Fruit fly (Drosophila melanogaster) ovary, adult (tissue): Measurements from ENCODE around the gene CG7634.
A peak's percentile ranks its signal among the peaks of the same experiment; 100 is the strongest.

Source experiments
- CG17801 ChIP-seq: fragments of 200-800 bp; optimal IDR thresholded peaks from 2 replicates; lab custom pipeline; 2019; ENCODE audit warnings: missing biosample characterization, mild to moderate bottlenecking, missing genetic modification characterization, moderate library complexity; ENCODE audit not compliant: partially characterized antibody

Gene CG7634

DNA sequence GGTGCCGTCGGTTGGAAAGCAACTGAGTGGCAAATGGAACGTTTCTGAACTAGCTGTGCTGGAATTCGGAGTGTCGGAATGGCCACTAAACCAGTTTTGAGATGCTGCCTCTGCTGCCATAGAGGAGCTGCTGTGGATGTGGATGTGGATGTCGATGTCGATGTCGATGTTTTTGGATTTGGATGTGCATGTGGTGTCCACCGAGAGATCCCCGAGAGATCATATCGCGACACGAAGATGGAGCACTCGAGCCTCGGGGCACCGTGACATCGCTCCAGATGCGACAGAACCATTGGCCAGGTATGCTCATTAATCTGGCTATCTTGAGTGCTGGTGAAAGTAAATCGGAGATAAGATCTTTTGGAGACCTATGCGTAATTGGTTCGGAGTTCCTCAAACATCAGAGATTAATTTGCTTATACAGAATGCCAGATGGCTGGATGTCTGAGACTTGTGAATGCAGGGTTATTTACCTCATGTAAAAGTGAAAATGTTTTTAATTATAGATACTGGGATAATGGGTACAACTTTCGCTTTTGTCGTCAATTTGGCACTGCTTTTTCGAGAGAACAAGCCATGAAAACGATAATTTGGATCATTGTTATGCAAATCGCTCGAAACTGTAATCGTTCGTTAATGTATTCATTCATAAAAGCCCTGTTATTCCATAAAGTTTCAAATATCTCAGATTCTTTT is 6.9 kb upstream of the CG7634 start, which contains the start of gene CG7173:
Gene CG7173 (minus strand): TSS at position 51 of the 696 bp plus-strand sequence.
- no peak for TF ChIP-seq CG17801 (GFP tag; lab: Kevin White, UChicago)

DNA sequence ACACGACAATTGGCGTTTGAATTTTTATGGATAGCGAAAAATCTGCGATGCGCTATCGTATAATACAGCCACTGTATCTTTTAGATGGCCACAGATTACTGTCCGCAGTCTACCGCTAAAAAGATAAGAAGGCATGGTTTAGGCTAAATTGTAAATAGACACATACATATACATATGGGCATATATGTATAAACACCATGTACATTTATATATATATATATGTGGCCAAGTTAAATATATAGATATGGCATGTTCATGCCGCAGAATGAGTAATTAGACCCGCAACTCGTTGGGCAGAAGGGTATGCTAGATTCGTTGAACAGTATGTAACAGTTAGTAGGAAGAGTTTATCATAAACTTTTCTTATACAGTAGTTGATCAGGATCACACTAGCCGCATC is 3.1 kb upstream of the CG7634 start, which contains the start of gene CapaR:
Gene CapaR (minus strand): TSS at position 101 of the 400 bp plus-strand sequence.
- TF ChIP-seq CG17801 (GFP tag; lab: Kevin White, UChicago) = no peak

DNA sequence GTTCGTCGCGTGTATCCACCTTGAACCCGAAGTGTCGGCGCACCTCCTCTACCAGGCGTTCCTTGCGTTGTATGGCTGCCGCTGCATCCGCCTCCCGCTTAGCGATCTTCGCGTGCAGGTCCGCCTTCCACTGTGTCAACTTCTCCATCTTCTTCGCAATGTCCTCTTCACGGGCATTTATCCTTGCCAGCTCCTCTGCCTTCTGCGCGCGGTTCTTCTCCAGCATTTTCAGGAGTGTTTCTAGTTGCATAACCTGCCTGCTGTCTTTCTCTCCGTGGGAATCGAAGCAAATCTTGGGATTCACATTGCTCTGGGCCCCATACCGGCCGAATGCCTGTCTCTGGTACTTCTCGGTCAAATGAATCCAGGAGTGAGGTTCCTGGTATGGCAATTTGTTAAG is 3.0 kb downstream of the CG7634 start:
- no peak for TF ChIP-seq CG17801 (GFP tag; lab: Kevin White, UChicago)

DNA sequence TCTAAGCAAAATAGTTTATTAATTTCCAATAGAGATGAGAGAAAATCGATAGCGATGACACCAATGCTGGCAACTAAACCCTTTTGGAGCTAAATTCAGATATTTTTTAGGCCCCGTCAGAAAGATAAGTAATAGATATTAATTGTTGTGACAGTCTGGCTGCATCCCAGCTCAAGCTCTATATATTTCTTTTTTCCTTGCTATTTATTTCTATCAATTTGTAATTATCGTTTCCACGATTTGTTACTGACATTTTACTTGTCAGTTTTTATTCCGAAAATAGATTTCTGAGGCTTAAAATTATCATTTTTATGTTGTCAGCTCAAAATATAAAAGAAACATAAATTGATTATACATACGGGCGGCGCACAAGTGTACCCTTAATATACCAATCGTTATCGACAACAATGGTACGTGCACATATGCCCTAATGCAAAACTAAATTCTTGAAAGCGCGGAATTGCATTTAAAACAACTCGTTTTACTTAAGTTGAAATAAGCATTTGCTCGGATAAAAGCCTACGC is 3.7 kb downstream of the CG7634 start, which contains the start of the genes CRIF and SMC5:
Gene CRIF (minus strand): TSS at position 51 of the 525 bp plus-strand sequence.
Gene SMC5 (plus strand): TSS at position 329 of the 525 bp plus-strand sequence.
- TF ChIP-seq CG17801 (GFP tag; lab: Kevin White, UChicago) = peak; percentile 41

DNA sequence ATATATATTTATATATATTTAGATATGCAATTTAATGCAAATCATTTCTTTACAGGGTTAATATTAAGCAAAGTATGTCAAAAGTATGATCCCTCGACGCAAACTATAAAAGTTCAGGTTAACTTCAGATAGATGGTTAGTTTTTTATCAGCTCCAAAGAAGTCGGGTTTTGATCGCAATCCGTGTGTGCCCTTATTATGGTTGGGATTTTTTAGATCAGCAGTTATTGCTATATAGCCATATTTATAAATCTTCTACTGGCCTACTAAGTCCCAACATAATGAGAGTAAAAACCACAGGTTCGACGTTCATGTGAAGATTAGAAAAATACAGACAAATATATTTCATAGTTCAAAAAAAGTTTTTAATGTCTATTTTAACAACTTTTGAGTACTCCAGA is 8.6 kb downstream of the CG7634 start, which contains the start of gene EMC10:
Gene EMC10 (plus strand): TSS at position 301 of the 400 bp plus-strand sequence.
- no peak for TF ChIP-seq CG17801 (GFP tag; lab: Kevin White, UChicago)

DNA sequence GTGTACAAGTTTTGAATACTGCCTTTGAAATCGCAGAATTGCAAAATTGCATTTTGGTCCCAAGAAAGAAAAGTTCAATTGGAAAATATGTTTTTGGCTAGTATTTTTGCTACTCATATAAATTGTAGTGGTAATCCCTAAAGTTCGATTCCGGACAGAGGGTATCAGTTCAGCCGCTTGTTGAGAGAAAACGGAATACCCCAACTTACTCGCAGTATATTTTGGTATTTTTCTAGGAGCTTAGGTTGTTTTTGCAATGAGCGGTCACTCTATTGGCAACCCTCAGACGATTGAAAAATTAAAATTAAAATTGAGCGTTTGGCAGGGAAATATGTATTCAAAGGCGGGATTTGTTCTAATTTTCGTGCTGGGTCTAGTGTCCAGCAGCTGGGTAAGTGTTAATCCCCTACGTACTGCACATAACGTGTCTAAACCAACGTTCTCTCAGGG is 9.1 kb downstream of the CG7634 start:
- no peak for TF ChIP-seq CG17801 (GFP tag; lab: Kevin White, UChicago)

DNA sequence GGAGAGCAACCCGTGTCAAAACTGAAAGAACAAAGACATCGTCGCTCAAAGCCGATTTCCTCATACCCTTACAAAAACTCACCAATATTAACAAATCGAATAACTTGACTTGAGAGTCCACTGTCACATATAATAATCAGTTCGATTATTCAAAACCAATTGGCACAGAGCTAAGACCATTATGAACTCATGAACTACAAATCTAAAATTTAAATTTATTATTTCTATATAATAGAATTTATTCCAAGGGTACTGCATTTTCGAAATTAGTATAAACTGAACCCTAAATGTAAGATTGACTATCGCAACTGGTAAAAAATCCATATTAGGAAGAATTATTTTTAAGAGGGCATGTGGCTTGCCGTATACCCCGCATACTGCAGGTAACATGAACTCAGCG is 16.8 kb downstream of the CG7634 start:
- no peak for TF ChIP-seq CG17801 (GFP tag; lab: Kevin White, UChicago)

DNA sequence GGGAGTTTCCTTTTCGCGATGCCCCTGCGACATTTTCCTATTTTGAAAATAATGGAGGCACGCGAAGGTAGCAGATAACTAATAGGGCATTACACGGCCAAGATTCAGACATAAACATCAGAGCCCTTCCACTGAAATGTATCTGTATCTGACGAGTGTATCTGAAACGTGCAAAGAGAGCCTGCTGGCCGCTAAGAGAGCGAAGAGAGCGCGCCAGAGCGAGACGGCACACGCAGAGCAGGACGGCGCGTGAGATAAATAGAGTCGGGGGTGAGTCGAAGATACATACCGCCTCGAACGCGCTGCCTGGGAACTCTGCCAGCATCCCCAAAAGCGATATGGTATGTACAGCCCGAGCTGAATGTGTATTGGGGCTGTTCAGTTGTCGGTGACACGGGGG is 19.5 kb downstream of the CG7634 start:
- no peak for TF ChIP-seq CG17801 (GFP tag; lab: Kevin White, UChicago)

DNA sequence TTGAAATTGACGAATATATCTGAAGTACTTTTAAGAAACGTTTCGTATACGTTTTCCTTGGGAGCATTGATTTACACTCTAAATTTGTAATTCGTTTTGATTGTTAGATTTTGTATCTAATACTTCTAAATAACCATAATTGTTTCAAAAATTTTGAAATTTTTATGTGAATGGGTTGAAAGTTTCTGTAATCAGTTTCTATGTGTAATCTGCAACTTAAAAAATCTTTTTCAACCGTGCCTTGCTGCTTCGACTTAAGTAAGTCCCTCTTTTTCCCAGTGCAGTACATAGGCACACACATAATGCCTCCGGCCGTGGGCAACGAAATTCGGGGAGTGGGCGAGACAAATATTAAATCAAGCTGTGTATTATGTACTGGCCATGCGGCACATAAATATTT is 20.2 kb downstream of the CG7634 start:
- TF ChIP-seq CG17801 (GFP tag; lab: Kevin White, UChicago) = no peak

DNA sequence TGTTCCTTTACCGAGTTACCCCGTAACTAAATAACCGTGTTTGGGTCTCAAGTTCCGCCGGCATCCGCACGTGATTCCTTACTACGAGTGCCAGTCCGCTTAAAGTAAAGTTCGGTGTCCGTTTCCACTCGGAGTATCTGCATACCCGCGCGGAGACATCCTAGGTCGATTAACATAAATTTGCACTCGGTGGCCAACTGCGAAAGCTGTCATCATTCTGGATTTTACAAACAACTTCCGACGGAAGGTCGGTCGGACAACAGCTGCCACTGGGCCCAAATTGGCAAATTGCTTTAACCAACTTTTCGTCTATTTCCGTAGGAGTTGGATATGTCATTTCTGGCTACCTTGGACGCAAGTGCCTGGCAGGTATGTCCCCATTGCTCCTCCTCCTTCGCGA is 21.3 kb downstream of the CG7634 start, which contains the start of gene TfAP-2:
Gene TfAP-2 (plus strand): TSS at position 301 of the 400 bp plus-strand sequence.
- TF ChIP-seq CG17801 (GFP tag; lab: Kevin White, UChicago) = no peak

DNA sequence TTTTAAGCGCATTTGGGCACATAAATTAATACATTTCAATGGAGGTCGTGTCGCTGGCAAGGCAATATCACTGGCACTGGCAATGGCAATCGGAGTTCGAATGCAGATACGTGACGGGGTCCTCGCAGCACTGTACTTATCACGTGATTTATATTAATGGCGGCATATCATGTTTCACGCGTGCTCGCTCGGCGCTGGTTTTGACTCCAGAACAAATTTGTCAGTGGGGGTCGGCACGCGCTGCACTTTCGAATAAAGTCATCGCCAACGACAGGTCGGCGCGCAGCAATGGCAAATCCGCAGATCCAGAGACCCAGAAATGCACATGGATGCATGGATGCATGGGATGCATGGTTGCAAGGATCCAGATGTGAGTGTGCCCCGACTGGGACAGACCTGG is 26.0 kb downstream of the CG7634 start:
- TF ChIP-seq CG17801 (GFP tag; lab: Kevin White, UChicago) = no peak

DNA sequence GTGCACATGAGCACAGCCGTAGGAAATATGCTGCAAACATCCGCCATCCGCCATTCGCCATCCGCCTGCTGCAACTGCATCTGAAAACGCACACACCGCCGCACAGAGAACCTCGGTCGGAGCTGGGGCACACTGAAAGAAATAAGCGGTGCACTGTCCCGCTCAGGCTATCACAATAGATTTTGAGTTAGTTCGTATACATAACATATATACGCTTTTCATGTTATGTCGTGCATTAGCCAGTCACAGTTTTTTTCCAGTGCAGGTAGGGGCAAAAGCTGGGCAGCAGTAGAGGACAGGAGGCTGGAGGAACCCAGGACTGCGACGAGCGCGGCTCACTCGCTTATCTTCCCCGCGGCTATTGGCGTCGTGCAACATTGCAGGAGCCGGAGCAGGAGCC is 29.2 kb downstream of the CG7634 start:
- no peak for TF ChIP-seq CG17801 (GFP tag; lab: Kevin White, UChicago)

DNA sequence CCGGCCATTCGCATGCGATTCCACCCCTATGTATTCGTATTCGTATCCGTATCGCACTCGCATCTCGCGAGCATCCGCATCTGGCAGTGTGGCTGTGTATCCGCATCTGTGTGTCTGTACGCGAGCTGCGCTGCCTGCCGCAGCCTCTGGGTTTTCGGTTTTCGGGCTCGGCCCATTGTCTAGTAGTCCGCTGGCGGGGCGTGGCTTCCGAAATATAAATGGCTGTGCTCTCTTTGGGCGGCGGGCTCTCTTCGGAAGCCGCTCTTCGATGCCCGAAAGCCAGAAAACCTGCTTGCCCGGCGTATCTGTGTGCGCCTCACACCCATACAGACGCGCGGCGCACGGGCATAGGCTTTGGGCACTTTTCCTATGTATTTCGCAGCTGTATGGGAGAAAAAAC is 33.1 kb downstream of the CG7634 start:
- no peak for TF ChIP-seq CG17801 (GFP tag; lab: Kevin White, UChicago)

DNA sequence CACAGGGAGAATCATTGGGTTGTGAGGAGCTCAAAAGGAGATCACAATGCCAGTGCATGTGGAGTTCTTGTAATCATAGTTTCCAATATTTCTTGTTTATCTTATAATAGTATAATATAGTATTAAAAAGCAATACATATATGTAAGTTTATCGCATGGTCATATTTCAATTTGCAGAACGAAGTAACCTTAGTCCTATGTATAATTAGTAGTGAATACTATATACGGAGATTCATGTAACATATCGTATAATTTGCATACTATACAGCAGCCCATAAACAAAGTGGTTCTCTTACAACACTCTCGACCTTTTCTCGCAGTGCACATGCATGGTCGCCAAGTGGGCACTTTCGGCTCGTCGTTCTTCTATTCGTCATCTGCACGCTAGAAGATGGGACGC is 37.0 kb downstream of the CG7634 start:
- no peak for TF ChIP-seq CG17801 (GFP tag; lab: Kevin White, UChicago)

DNA sequence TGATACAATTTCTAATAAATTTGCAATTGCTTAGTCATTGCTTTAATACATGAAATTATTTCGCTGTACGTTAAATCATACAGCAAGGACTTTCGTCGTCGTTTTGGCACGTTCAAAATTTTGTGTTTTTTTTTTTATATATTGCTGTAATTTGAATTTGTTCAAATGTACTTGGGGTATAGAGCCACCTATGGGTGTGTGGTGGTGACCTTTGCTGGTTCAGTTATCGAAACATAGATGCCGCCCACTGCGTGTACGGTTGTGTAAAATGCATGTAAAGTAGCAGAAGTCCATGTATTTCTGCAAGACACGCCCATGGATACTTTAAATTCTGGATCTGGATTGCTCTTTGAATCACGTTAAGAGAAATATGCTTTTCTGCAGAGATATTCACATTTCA is 39.0 kb downstream of the CG7634 start:
- TF ChIP-seq CG17801 (GFP tag; lab: Kevin White, UChicago) = no peak

DNA sequence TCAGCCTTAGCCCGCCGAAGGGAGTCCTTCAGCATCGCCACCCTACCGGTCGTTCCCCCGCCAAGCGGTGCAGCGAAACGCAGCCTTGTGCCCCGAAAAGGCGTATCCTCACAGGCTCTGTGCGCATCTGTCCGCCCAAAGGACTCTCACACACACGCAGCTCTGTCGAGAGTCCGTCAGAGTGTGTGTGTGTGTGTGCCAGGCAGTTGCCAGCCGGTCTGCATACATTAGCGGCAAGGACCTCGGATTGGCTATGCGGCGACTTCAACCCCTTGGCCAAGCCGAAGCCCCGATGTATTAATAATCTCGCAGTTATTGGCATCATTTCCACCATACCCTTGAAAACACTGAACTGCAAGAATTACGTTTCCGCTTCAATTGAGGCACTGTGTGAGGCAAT is 45.3 kb downstream of the CG7634 start:
- TF ChIP-seq CG17801 (GFP tag; lab: Kevin White, UChicago) = no peak
